Fruit fly (Drosophila melanogaster) whole organism, embryonic: ENCODE measurements around the gene Dph3.

Experiments
- Ada2b ChIP-seq: fragments of 200-800 bp; sonication (Bioruptor generic); IDR thresholded peaks from 2 replicates; pipeline ENCODE4 v1.3.6; 2022; ENCODE audit warnings: missing biosample characterization, missing genetic modification characterization
- Bteb2 ChIP-seq: fragments of 200-800 bp; sonication (Bioruptor generic); optimal IDR thresholded peaks from 2 replicates; lab custom pipeline; 2016; ENCODE audit warnings: missing biosample characterization, missing genetic modification characterization
- CG10321 ChIP-seq: fragments of 200-800 bp; sonication (Bioruptor generic); IDR thresholded peaks from 2 replicates; pipeline ENCODE4 v1.3.6; 2022; ENCODE audit warnings: missing biosample characterization, missing genetic modification characterization
- CG12744 ChIP-seq: fragments of 200-800 bp; sonication (Bioruptor generic); optimal IDR thresholded peaks from 2 replicates; lab custom pipeline; 2016; ENCODE audit warnings: missing biosample characterization, missing genetic modification characterization
- CG14710 ChIP-seq: fragments of 200-800 bp; sonication (Bioruptor generic); optimal IDR thresholded peaks from 3 replicates; lab custom pipeline; 2019; ENCODE audit warnings: missing biosample characterization, mild to moderate bottlenecking, missing genetic modification characterization, moderate library complexity
- CG15073 ChIP-seq: fragments of 200-800 bp; sonication (Bioruptor generic); optimal IDR thresholded peaks from 2 replicates; lab custom pipeline; 2016; ENCODE audit warnings: missing biosample characterization, missing genetic modification characterization
- CG1647 ChIP-seq: fragments of 200-800 bp; sonication (Bioruptor generic); optimal IDR thresholded peaks from 3 replicates; lab custom pipeline; 2016; ENCODE audit warnings: missing biosample characterization, missing genetic modification characterization
- CG16863 ChIP-seq: fragments of 200-800 bp; sonication (Bioruptor generic); optimal IDR thresholded peaks from 3 replicates; lab custom pipeline; 2016; ENCODE audit warnings: missing biosample characterization, missing genetic modification characterization
- CG17328 ChIP-seq: fragments of 200-800 bp; sonication (Bioruptor generic); IDR thresholded peaks from 2 replicates; pipeline ENCODE4 v1.3.6; 2022; ENCODE audit warnings: missing biosample characterization, missing genetic modification characterization
- CG17829 ChIP-seq: fragments of 200-800 bp; optimal IDR thresholded peaks from 2 replicates; lab custom pipeline; 2019; ENCODE audit warnings: missing biosample characterization, mild to moderate bottlenecking, missing genetic modification characterization, moderate library complexity
- CG2120 ChIP-seq: fragments of 200-800 bp; sonication (Bioruptor generic); optimal IDR thresholded peaks from 3 replicates; lab custom pipeline; 2016; ENCODE audit warnings: missing biosample characterization, missing genetic modification characterization
- CG31224 ChIP-seq: fragments of 200-800 bp; sonication (Bioruptor generic); IDR thresholded peaks from 2 replicates; pipeline ENCODE4 v1.3.6; 2022; ENCODE audit warnings: missing biosample characterization, missing genetic modification characterization
- CG32532 ChIP-seq: fragments of 200-800 bp; sonication (Bioruptor generic); IDR thresholded peaks from 2 replicates; pipeline ENCODE4 v1.3.6; 2022; ENCODE audit warnings: missing biosample characterization, missing genetic modification characterization
- CG3847 ChIP-seq: fragments of 200-800 bp; sonication (Bioruptor generic); IDR thresholded peaks from 2 replicates; pipeline ENCODE4 v1.3.6; 2022; ENCODE audit warnings: missing biosample characterization, missing genetic modification characterization
- CG6175 ChIP-seq: fragments of 200-800 bp; sonication (Bioruptor generic); IDR thresholded peaks from 3 replicates; pipeline ENCODE4 v1.3.6; 2022; ENCODE audit warnings: missing biosample characterization, missing genetic modification characterization
- CG7271 ChIP-seq: fragments of 200-800 bp; sonication (Bioruptor generic); optimal IDR thresholded peaks from 2 replicates; lab custom pipeline; 2018; ENCODE audit warnings: missing biosample characterization, mild to moderate bottlenecking, missing genetic modification characterization, moderate library complexity
- CG7839 ChIP-seq: fragments of 200-800 bp; sonication (Bioruptor generic); optimal IDR thresholded peaks from 3 replicates; lab custom pipeline; 2018; ENCODE audit warnings: missing biosample characterization, mild to moderate bottlenecking, missing genetic modification characterization, moderate library complexity
- CG8924 ChIP-seq: fragments of 200-800 bp; optimal IDR thresholded peaks from 3 replicates; lab custom pipeline; 2019; ENCODE audit warnings: missing biosample characterization, mild to moderate bottlenecking, missing genetic modification characterization, moderate library complexity
- CG9932 ChIP-seq: fragments of 200-800 bp; sonication (Bioruptor generic); IDR thresholded peaks from 2 replicates; pipeline ENCODE4 v1.3.6; 2022; ENCODE audit warnings: missing biosample characterization, missing genetic modification characterization
- D ChIP-seq, 2 experiments: fragments of 200-800 bp in 1 of 2; fragments of >200 bp in 1 of 2; sonication (Bioruptor generic) in 1 of 2; optimal IDR thresholded peaks; 2 replicates in 1 of 2; 3 replicates in 1 of 2; lab custom pipeline; 2017; ENCODE audit warnings: mild to moderate bottlenecking in 1 of 2, missing biosample characterization in 1 of 2, missing genetic modification characterization in 1 of 2, missing genetic modification reagents in 1 of 2
- Eip74EF ChIP-seq, 2 experiments: fragments of 200-800 bp in 1 of 2; fragments of >200 bp in 1 of 2; sonication (Bioruptor generic) in 1 of 2; optimal IDR thresholded peaks; 2 replicates each; lab custom pipeline; 2017 to 2019; ENCODE audit warnings: missing biosample characterization in 2 of 2, missing genetic modification characterization in 2 of 2, mild to moderate bottlenecking in 1 of 2, moderate library complexity in 1 of 2
- Fer1 ChIP-seq: fragments of 200-800 bp; sonication (Bioruptor generic); optimal IDR thresholded peaks from 2 replicates; lab custom pipeline; 2017; ENCODE audit warnings: missing biosample characterization, mild to moderate bottlenecking, missing genetic modification characterization
- HLH3B ChIP-seq: fragments of 200-800 bp; sonication (Bioruptor generic); IDR thresholded peaks from 2 replicates; pipeline ENCODE4 v1.3.6; 2022; ENCODE audit warnings: missing biosample characterization, missing genetic modification characterization
- Hmx ChIP-seq: fragments of 200-800 bp; sonication (Bioruptor generic); optimal IDR thresholded peaks from 2 replicates; lab custom pipeline; 2016; ENCODE audit warnings: missing biosample characterization, missing genetic modification characterization
- Lpt ChIP-seq: fragments of >200 bp; optimal IDR thresholded peaks from 2 replicates; lab custom pipeline; 2018; ENCODE audit warnings: missing biosample characterization, missing genetic modification characterization
- Mad ChIP-seq: fragments of 200-800 bp; sonication (Bioruptor generic); optimal IDR thresholded peaks from 2 replicates; lab custom pipeline; 2016; ENCODE audit warnings: missing biosample characterization, missing genetic modification characterization
- Oli ChIP-seq: fragments of 200-800 bp; sonication (Bioruptor generic); optimal IDR thresholded peaks from 2 replicates; lab custom pipeline; 2018; ENCODE audit warnings: missing biosample characterization, mild to moderate bottlenecking, missing genetic modification characterization, moderate library complexity
- Optix ChIP-seq: fragments of 200-800 bp; sonication (Bioruptor generic); IDR thresholded peaks from 3 replicates; pipeline ENCODE4 v1.3.6; 2022; ENCODE audit warnings: missing biosample characterization, missing genetic modification characterization
- Sry-δ ChIP-seq: fragments of 200-800 bp; sonication (Bioruptor generic); optimal IDR thresholded peaks from 2 replicates; lab custom pipeline; 2016; ENCODE audit warnings: missing biosample characterization, missing genetic modification characterization
- Vsx1 ChIP-seq: fragments of 200-800 bp; sonication (Bioruptor generic); optimal IDR thresholded peaks from 2 replicates; lab custom pipeline; 2017; ENCODE audit warnings: missing biosample characterization, mild to moderate bottlenecking, missing genetic modification characterization, missing genetic modification reagents
- YL-1 ChIP-seq: fragments of 200-800 bp; sonication (Bioruptor generic); optimal IDR thresholded peaks from 3 replicates; lab custom pipeline; 2017; ENCODE audit warnings: missing biosample characterization, mild to moderate bottlenecking, missing genetic modification characterization
- ash1 ChIP-seq: fragments of 200-800 bp; sonication (Bioruptor generic); optimal IDR thresholded peaks from 2 replicates; lab custom pipeline; 2018; ENCODE audit warnings: missing biosample characterization, mild to moderate bottlenecking, missing genetic modification characterization
- bigmax ChIP-seq: fragments of 200-800 bp; sonication (Bioruptor generic); optimal IDR thresholded peaks from 2 replicates; lab custom pipeline; 2018; ENCODE audit warnings: missing biosample characterization, mild to moderate bottlenecking, missing genetic modification characterization
- dati ChIP-seq: fragments of 200-800 bp; sonication (Bioruptor generic); IDR thresholded peaks from 2 replicates; pipeline ENCODE4 v1.3.6; 2022; ENCODE audit warnings: missing biosample characterization, missing genetic modification characterization
- dpn ChIP-seq, 2 experiments: fragments of 200-800 bp; sonication (Bioruptor generic); optimal IDR thresholded peaks; 3 replicates each; lab custom pipeline; 2016; ENCODE audit warnings: missing biosample characterization in 2 of 2, missing genetic modification characterization in 2 of 2
- emc ChIP-seq: fragments of 200-800 bp; sonication (Bioruptor generic); optimal IDR thresholded peaks from 2 replicates; lab custom pipeline; 2016; ENCODE audit warnings: missing biosample characterization, missing genetic modification characterization
- ems ChIP-seq: fragments of 200-800 bp; sonication (Bioruptor generic); optimal IDR thresholded peaks from 3 replicates; lab custom pipeline; 2016; ENCODE audit warnings: missing biosample characterization, missing genetic modification characterization
- fu2 ChIP-seq: fragments of 200-800 bp; sonication (Bioruptor generic); optimal IDR thresholded peaks from 2 replicates; lab custom pipeline; 2016; ENCODE audit warnings: missing biosample characterization, missing genetic modification characterization
- gt ChIP-seq: fragments of 200-800 bp; sonication (Bioruptor generic); IDR thresholded peaks from 2 replicates; pipeline ENCODE4 v1.3.6; 2022; ENCODE audit warnings: missing biosample characterization, missing genetic modification characterization
- hth ChIP-seq: fragments of >200 bp; optimal IDR thresholded peaks from 2 replicates; lab custom pipeline; 2017; ENCODE audit warnings: inconsistent platforms
- ind ChIP-seq: fragments of 200-800 bp; sonication (Bioruptor generic); optimal IDR thresholded peaks from 3 replicates; lab custom pipeline; 2016; ENCODE audit warnings: missing biosample characterization, missing genetic modification characterization
- kah ChIP-seq: fragments of 200-800 bp; sonication (Bioruptor generic); optimal IDR thresholded peaks from 2 replicates; lab custom pipeline; 2018; ENCODE audit warnings: missing biosample characterization, mild to moderate bottlenecking, missing genetic modification characterization
- sc ChIP-seq, 3 experiments: fragments of >200 bp in 2 of 3; fragments of 200-800 bp in 1 of 3; sonication (Bioruptor generic) in 1 of 3; optimal IDR thresholded peaks; 2 replicates in 2 of 3; 3 replicates in 1 of 3; lab custom pipeline; 2017; ENCODE audit warnings: mild to moderate bottlenecking in 1 of 3, missing biosample characterization in 1 of 3, missing genetic modification characterization in 1 of 3, missing genetic modification reagents in 1 of 3
- scrt ChIP-seq: fragments of 200-800 bp; sonication (Bioruptor generic); optimal IDR thresholded peaks from 2 replicates; lab custom pipeline; 2018; ENCODE audit warnings: missing biosample characterization, mild to moderate bottlenecking, missing genetic modification characterization, moderate library complexity
- stc ChIP-seq: fragments of 200-800 bp; sonication (Bioruptor generic); IDR thresholded peaks from 2 replicates; pipeline ENCODE4 v1.3.6; 2022; ENCODE audit warnings: missing biosample characterization, missing genetic modification characterization
- tgo ChIP-seq: fragments of 200-800 bp; sonication (Bioruptor generic); IDR thresholded peaks from 3 replicates; pipeline ENCODE4 v1.3.6; 2022; ENCODE audit warnings: missing biosample characterization, missing genetic modification characterization
- tin ChIP-seq: fragments of 200-800 bp; sonication (Bioruptor generic); optimal IDR thresholded peaks from 3 replicates; lab custom pipeline; 2016; ENCODE audit warnings: missing biosample characterization, missing genetic modification characterization
- toy ChIP-seq: fragments of 200-800 bp; sonication (Bioruptor generic); IDR thresholded peaks from 2 replicates; pipeline ENCODE4 v1.3.6; 2022; ENCODE audit warnings: missing biosample characterization, missing genetic modification characterization
- vfl ChIP-seq: fragments of 200-800 bp; sonication (Bioruptor generic); optimal IDR thresholded peaks from 2 replicates; lab custom pipeline; 2016; ENCODE audit warnings: missing biosample characterization, missing genetic modification characterization

The Dph3 gene

dm6 chr3R:11196648-11197388, 34.9 kb upstream of the Dph3 start (continued):
- TF ChIP-seq Hmx (GFP tag; lab: Kevin White, UChicago) (peak; percentile 82), CG8924 (tag; lab: Kevin White, UChicago) (peak; percentile 95), bigmax (peak; percentile 49), ash1 (GFP tag; lab: Kevin White, UChicago) (peak; percentile 82), hth (no peak), CG31224 (GFP tag; lab: Robert Waterston, UW) (peak; percentile 96), gt (peak; percentile 96), emc (peak; percentile 85), YL-1 (GFP tag; lab: Kevin White, UChicago) (peak; percentile 90), HLH3B (GFP tag; lab: Robert Waterston, UW) (peak; percentile 98), toy (GFP tag; lab: Robert Waterston, UW) (peak; percentile 93), Fer1 (GFP tag; lab: Kevin White, UChicago) (peak; percentile 99), Sry-δ (GFP tag; lab: Kevin White, UChicago) (peak; percentile 17), stc (peak; percentile 98), dati (peak; percentile 90), sc (optimal IDR thresholded peaks at IDR 0.05; lab: Kevin White, UChicago) (no peak), sc (GFP tag; optimal IDR thresholded peaks at IDR 0.05; lab: Kevin White, UChicago) (peak; percentile 97), CG6175 (GFP tag; lab: Robert Waterston, UW) (peak; percentile 95; the same call in 2 of the 3 replicates), CG14710 (peak; percentile 98), CG17328 (GFP tag; lab: Robert Waterston, UW) (peak; percentile 95), Ada2b (GFP tag; lab: Robert Waterston, UW) (peak; percentile 97), tin (GFP tag; lab: Kevin White, UChicago) (peak; percentile 97), CG10321 (GFP tag; lab: Robert Waterston, UW) (peak; percentile 79), CG17829 (peak; percentile 96), Optix (GFP tag; lab: Robert Waterston, UW) (no peak; the same call in 2 of the 3 replicates), CG2120 (GFP tag; lab: Kevin White, UChicago) (peak; percentile 98), Eip74EF (GFP tag; optimal IDR thresholded peaks at IDR 0.05; lab: Kevin White, UChicago) (peak in 1 of 2 experiments; percentile 100), CG12744 (peak; percentile 63), ind (GFP tag; lab: Kevin White, UChicago) (peak; percentile 98), CG9932 (GFP tag; lab: Robert Waterston, UW) (peak; percentile 98), Mad (peak; percentile 86), vfl (GFP tag; lab: Kevin White, UChicago) (peak; percentile 76), kah (peak; percentile 97), fu2 (GFP tag; lab: Kevin White, UChicago) (peak; percentile 90), Bteb2 (GFP tag; lab: Kevin White, UChicago) (peak; percentile 81), CG16863 (GFP tag; lab: Kevin White, UChicago) (peak; percentile 88), D (optimal IDR thresholded peaks at IDR 0.05; lab: Kevin White, UChicago) (no peak), D (GFP tag; optimal IDR thresholded peaks at IDR 0.05; lab: Kevin White, UChicago) (peak; percentile 99), CG1647 (GFP tag; lab: Kevin White, UChicago) (peak; percentile 81), CG3847 (peak; percentile 98), CG32532 (peak; percentile 99), CG15073 (GFP tag; lab: Kevin White, UChicago) (peak; percentile 70), ems (peak; percentile 90), Vsx1 (peak; percentile 96), tgo (GFP tag; lab: Robert Waterston, UW) (peak; percentile 99), scrt (peak; percentile 99), Lpt (GFP tag; lab: Kevin White, UChicago) (no peak), CG7271 (tag; lab: Kevin White, UChicago) (peak; percentile 85), dpn (GFP tag; optimal IDR thresholded peaks at IDR 0.05; lab: Kevin White, UChicago) (peak; percentile 96 to 97), Oli (tag; lab: Kevin White, UChicago) (peak; percentile 99), CG7839 (tag; lab: Kevin White, UChicago) (peak; percentile 100)
